Fruit fly (Drosophila melanogaster): ENCODE measurements around the gene Unc-76.

Unc-76 gene

DNA sequence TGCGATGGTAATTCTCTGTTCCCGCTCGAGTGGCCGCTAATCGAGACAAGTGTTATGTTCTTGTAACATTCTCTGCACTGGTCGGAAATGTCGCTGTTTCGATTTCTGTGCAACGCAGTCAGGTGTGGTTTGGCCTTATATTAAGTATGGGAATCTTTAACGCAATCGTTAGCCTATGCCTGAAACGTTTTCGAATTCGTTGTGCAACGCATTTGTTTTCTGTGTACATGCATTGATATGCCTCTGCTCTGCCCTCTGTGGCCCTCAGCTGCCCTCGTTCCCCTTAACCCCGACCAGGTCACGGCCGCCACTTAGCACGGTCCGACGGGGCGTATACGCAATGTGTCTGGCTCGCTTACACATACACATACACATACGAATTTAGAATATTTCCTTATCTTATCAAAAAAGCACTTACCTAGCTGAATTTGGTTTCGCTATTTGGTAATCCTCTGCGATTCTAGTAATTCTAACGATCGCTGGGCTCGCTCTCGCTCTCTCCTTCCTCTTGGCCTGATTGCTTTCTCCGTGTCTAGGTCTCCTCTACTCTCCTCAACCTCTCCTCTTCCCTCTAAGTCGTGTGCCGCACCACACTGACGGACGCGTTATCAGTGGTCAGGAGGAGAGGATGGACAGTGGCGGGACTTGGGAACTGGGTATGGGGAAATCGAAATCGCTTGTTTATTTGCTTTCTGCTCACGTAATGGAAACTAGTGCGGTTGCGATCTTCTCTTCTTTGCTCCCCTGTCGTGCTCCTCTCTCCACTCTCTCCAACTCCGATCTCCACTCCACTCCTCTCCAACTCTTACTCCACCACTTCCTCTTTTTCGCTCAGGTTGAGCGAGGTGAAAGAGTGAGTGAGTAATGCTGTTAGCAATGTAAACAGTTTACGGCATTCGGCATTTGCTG lies 31.4 kb upstream of the Unc-76 start:
- TF ChIP-seq psq (optimal IDR thresholded peaks at IDR 0.05) (no peak), Sin3A (optimal IDR thresholded peaks at IDR 0.05) (no peak), ttk (optimal IDR thresholded peaks at IDR 0.05) (no peak), insv (optimal IDR thresholded peaks at IDR 0.05) (no peak), Myc (optimal IDR thresholded peaks at IDR 0.05) (no peak), h (optimal IDR thresholded peaks at IDR 0.05) (no peak)

DNA sequence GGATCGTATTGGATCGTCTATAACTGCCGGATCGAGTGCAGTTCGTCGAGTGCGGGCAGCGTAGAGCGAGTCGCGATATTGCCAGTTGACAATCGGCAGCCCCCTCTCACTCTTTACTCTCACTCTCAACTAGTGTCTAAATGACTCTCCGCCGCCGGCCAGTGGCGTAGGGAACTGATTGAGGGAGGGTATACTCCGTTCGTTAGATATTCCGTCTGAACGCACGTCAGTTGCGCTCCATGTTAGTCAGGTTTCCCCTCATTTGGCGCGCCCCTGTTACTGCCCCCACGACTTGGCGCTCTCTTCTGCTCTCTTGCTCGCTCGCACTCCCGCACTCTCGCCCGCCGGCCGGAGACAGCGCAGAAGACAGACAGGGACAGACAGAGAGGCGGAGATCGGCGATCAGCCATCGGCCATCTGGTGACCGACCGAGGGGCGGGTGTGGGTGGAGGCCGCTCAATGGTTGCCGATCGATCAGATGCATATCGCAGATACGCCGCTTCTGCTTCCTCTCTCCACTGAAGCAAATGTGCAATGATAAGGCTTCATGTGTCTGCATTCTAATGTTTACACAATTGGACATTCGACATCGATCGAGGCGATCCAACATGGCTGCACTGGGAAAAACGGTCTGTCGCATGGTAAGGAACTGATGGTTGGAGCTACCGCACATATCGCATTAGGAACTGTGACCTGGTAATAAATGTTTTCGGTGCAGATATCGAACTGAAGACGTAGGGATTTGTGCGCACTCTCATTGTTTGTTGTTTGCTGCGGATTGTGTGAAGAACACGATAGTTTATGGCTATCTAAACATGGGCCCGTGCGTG lies 30.1 kb upstream of the Unc-76 start, which contains the start of gene moody:
moody (minus strand) TSS at position 51 of the 830 bp plus-strand sequence.
- TF ChIP-seq ttk (optimal IDR thresholded peaks at IDR 0.05) (no peak), Myc (optimal IDR thresholded peaks at IDR 0.05) (no peak), Sin3A (optimal IDR thresholded peaks at IDR 0.05) (no peak), h (optimal IDR thresholded peaks at IDR 0.05) (no peak), psq (optimal IDR thresholded peaks at IDR 0.05) (no peak), insv (optimal IDR thresholded peaks at IDR 0.05) (no peak)

DNA sequence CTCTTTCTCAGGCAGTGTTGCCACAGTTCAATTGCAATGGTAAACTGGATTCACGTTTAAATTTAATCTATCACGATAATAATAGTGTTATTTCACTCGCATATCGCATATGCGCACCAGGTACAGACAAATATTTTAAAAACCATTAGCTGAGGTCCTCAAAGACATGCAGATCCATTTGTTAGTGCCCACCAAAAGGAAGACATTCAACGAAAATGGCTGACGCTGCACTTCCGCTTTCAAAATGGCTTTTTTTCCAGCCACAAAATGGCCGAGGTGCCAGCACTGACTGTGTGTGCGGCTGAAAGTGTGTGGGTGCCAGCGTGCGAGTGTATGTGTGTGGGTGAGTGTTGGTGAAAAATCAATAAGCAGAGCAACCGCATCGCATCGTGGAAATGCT lies 19.3 kb upstream of the Unc-76 start:
- TF ChIP-seq ttk (optimal IDR thresholded peaks at IDR 0.05) (no peak), Sin3A (optimal IDR thresholded peaks at IDR 0.05) (no peak), h (optimal IDR thresholded peaks at IDR 0.05) (no peak), psq (optimal IDR thresholded peaks at IDR 0.05) (no peak), Myc (optimal IDR thresholded peaks at IDR 0.05) (no peak), insv (optimal IDR thresholded peaks at IDR 0.05) (no peak)

DNA sequence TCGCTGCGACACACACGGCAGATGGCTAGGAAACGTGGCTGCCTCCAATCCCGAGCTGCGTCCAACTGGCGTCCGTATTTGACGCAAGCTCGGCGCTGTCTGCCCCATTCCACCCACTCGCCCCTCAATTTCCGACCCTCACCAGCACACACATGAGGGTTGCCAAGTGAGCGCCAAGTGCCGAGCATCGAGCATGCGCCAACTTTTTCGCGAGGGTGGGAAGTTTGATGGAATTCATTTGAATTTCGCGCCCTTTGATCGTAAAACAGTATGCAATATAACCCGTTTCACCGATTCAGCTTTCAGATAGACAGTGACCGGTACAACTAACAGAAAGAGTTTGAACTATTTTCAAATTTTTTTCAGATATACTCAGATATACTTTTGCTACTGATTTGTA lies 18.6 kb upstream of the Unc-76 start, which contains the start of gene Sik2:
Sik2 (minus strand) TSS at position 67 of the 400 bp plus-strand sequence.
- TF ChIP-seq ttk (optimal IDR thresholded peaks at IDR 0.05) (no peak), Myc (optimal IDR thresholded peaks at IDR 0.05) (no peak), h (optimal IDR thresholded peaks at IDR 0.05) (no peak), insv (optimal IDR thresholded peaks at IDR 0.05) (no peak), Sin3A (optimal IDR thresholded peaks at IDR 0.05) (no peak), psq (optimal IDR thresholded peaks at IDR 0.05) (no peak)

DNA sequence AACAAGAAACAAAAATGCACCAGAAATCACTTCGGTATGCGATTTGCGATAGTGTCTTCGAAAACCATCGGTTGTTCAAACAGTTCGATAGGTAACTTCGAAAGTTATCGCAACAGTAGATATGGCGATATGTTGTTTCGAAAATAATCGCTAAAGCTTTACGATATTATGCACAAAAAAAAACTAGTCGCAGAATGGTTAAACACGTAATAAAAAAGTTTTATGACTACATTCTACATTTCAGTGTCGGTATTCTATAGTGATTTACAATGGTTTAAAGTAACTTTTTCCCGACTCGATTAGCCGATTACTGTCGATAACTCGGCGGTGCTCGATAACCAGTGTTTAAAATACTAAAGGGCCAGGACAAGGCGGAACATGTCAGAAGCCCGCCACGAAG lies 15.3 kb upstream of the Unc-76 start, which contains the start of gene CG4281:
CG4281 (minus strand) TSS at position 70 of the 400 bp plus-strand sequence.
- TF ChIP-seq h (optimal IDR thresholded peaks at IDR 0.05), result no peak
- no peak for TF ChIP-seq ttk (optimal IDR thresholded peaks at IDR 0.05)
- TF ChIP-seq Sin3A (optimal IDR thresholded peaks at IDR 0.05), result no peak
- no peak for TF ChIP-seq Myc (optimal IDR thresholded peaks at IDR 0.05)
- TF ChIP-seq insv (optimal IDR thresholded peaks at IDR 0.05), result no peak
- TF ChIP-seq psq (optimal IDR thresholded peaks at IDR 0.05), result no peak

DNA sequence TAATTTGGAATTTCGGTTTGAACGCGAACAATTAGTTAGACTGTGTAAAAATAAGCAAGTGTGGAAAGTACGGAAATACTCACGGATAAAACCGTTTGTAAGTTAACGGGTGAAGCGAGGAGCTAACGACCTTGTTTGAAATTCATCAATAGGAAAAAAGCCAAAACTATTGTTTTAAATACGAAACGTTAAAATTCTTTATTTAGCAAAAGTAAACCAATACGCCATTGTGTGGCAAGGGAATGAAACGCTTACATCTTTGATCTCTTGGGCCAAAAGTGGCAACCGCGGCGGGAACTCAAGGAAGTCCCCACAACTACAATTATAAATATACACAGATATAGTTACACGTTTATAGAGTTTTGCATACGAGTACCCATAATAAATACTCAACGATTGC lies 14.2 kb upstream of the Unc-76 start, which contains the start of gene CG14054:
CG14054 (minus strand) TSS at position 101 of the 400 bp plus-strand sequence.
- no peak for TF ChIP-seq ttk (optimal IDR thresholded peaks at IDR 0.05)
- no peak for TF ChIP-seq h (optimal IDR thresholded peaks at IDR 0.05)
- no peak for TF ChIP-seq psq (optimal IDR thresholded peaks at IDR 0.05)
- no peak for TF ChIP-seq Sin3A (optimal IDR thresholded peaks at IDR 0.05)
- no peak for TF ChIP-seq Myc (optimal IDR thresholded peaks at IDR 0.05)
- no peak for TF ChIP-seq insv (optimal IDR thresholded peaks at IDR 0.05)

DNA sequence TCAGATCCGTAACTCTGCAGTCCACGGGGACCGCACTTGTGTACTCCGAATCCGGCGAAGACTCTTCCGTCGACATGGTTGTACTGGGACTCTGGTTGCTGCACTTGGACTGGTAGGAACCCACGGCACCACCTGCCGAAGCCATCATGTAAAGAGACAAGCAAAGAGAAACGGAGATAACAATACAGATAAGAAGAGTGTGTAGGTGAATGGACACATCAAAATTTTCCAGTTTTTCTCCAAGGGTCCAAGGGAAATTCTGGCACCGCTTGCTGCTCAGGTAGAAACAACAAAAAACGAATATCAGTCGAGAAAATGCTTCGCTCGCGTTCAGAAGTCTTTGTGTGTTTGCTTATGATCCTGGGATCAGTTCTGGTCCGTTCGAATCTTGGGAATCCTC lies 12.1 kb upstream of the Unc-76 start, which contains the start of gene CG4194:
CG4194 (plus strand) TSS at position 301 of the 400 bp plus-strand sequence.
- TF ChIP-seq Myc (optimal IDR thresholded peaks at IDR 0.05) (no peak), Sin3A (optimal IDR thresholded peaks at IDR 0.05) (no peak), insv (optimal IDR thresholded peaks at IDR 0.05) (no peak), psq (optimal IDR thresholded peaks at IDR 0.05) (no peak), h (optimal IDR thresholded peaks at IDR 0.05) (no peak), ttk (optimal IDR thresholded peaks at IDR 0.05) (no peak)

DNA sequence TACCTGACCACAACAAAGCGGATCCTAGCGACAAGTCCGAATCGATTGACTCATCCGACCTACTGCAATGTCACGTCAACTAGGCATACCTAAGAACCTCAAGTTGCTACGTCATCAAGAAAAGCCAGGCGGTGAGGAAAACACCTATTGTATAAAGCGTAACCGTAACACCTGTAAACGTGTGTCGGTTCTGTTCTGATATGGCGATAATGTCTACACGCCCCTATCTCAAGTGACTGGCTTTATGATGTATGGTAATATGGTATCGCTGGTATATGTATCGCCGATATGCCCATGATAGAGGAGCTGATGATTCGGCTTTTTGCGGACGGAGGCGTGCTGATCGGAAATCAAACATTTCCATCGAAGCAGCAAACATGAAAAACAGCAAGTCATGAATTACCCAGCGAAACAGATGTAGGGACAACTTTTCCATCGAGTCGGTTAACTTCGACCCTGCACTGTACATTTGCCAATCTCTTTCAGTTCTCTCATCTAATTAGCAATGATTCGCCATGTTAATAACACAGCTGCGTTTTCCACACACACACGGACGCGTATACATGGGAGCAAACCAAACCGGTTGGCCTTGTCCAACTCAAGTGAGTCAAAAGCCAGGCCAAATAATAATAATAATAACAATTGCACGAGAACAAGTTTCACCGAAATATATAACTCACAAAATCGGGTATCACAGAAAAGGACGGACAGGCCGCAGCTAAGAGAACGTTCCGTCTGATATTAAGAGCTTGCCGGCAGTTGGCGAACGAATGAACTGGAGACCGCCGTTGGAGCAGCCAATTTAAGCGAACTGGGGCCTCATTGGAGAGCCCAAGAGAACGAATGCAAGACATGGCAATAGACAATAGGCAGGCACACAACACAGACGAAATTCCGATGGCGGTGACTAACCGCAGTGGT lies 10.4 kb upstream of the Unc-76 start:
- TF ChIP-seq insv (optimal IDR thresholded peaks at IDR 0.05), result no peak
- no peak for TF ChIP-seq Myc (optimal IDR thresholded peaks at IDR 0.05)

DNA sequence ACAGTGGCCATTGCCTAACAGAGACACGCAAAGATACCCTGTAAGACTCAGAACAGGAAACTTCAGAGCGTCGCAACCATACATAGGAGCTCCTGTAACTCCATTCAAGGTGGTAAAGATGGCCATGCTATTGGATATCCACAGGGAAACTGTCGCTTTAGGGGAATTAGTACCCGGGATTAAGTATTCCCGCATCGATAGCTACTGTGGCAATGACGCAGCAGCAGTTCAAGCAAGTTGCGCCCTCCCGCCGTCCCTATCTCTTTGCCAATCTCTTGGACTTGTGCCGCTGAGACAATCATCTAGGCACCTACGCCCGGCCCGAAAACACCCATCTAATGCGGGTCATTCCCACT lies 9.7 kb upstream of the Unc-76 start:
- TF ChIP-seq psq (optimal IDR thresholded peaks at IDR 0.05), result no peak
- no peak for TF ChIP-seq ttk (optimal IDR thresholded peaks at IDR 0.05)
- no peak for TF ChIP-seq Myc (optimal IDR thresholded peaks at IDR 0.05)
- no peak for TF ChIP-seq h (optimal IDR thresholded peaks at IDR 0.05)
- TF ChIP-seq Sin3A (optimal IDR thresholded peaks at IDR 0.05), result no peak
- no peak for TF ChIP-seq insv (optimal IDR thresholded peaks at IDR 0.05)

DNA sequence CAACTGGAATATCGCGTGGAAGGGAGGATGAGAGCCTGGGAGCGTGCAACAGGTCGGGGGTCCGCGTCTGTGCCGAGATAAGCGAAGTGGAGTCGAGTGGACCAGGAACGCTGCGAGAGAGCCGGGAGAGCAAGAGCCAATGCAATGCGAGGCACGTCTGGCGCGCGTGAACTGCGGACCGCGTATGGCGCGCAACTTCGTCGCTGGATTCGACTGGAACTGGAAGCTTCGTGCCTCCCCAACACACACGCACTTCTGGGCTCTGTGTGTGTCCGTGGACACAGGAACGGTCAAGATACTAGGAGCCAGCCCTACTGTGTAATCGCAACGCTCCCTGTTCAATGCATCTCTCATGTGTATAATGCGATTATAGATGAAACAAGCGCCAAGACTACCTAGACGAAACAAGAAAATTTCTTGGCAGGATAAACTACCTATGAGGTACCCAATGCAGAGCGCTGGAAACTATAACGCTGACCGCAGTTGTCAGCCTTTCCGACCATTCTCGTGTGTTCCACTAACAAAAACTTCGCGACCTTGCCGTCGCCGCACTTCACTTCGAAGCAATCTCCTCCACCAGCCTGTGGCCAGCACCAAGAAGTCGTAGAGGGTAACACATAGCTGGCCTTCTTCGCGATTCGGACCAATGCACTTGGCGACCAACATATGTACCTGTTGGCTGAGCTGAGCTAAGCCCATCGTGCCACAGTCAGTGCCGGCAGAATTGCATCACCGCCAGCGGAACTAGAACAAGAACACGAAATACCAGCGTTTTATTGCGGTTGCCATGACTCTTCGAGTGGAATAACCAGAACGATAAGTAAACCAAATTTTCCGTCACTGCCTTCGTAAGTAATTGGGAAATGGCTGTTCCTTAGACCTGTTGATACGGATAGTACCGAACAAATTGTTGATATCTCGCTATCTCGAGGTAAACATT lies 8.3 kb upstream of the Unc-76 start, which contains the start of gene Rtca:
Rtca (plus strand) TSS at position 536 of the 940 bp plus-strand sequence.
- TF ChIP-seq ttk (optimal IDR thresholded peaks at IDR 0.05) (no peak), Myc (optimal IDR thresholded peaks at IDR 0.05) (no peak), Sin3A (optimal IDR thresholded peaks at IDR 0.05) (no peak), psq (optimal IDR thresholded peaks at IDR 0.05) (no peak), h (optimal IDR thresholded peaks at IDR 0.05) (no peak), insv (optimal IDR thresholded peaks at IDR 0.05) (no peak)
